Fruit fly (Drosophila melanogaster): Measurements from ENCODE around the gene santa-maria.

dm6 chr2L:7401627-7402026 is 49.4 kb downstream of the santa-maria start:
- TF ChIP-seq usp (GFP tag; optimal IDR thresholded peaks at IDR 0.05) (no peak), EcR (GFP tag; optimal IDR thresholded peaks at IDR 0.05) (no peak), pan (optimal IDR thresholded peaks at IDR 0.05) (no peak), Dll (optimal IDR thresholded peaks at IDR 0.05) (no peak), psq (optimal IDR thresholded peaks at IDR 0.05) (no peak)
